Worm (Caenorhabditis elegans) whole organism, L2 larva: ENCODE data around the gene cnc-2.
A peak's percentile ranks its signal among the peaks of the same experiment; 100 is the strongest.

Experiments
- C34F6.9 ChIP-seq: fragments of 150-350 bp; optimal IDR thresholded peaks from 2 replicates; lab custom pipeline; 2014; ENCODE audit warnings: missing biosample characterization, missing genetic modification characterization
- F13H6.1 ChIP-seq: sonication (generic microtip); optimal IDR thresholded peaks from 2 replicates; lab custom pipeline; 2016; ENCODE audit warnings: missing genetic modification characterization, missing compliant biosample characterization
- R02D3.7 ChIP-seq: fragments of 150-350 bp; optimal IDR thresholded peaks from 2 replicates; lab custom pipeline; 2014; ENCODE audit warnings: missing biosample characterization, missing genetic modification characterization
- Y55F3AM.14 ChIP-seq: fragments of 200-800 bp; sonication (Bioruptor generic); optimal IDR thresholded peaks from 2 replicates; lab custom pipeline; 2018; ENCODE audit warnings: mild to moderate bottlenecking, missing genetic modification characterization, missing compliant biosample characterization
- ZK546.5 ChIP-seq: sonication (generic microtip); optimal IDR thresholded peaks from 2 replicates; lab custom pipeline; 2017; ENCODE audit warnings: missing biosample characterization, missing genetic modification characterization
- alr-1 ChIP-seq: fragments of 150-350 bp; optimal IDR thresholded peaks from 2 replicates; lab custom pipeline; 2014; ENCODE audit warnings: missing biosample characterization, missing genetic modification characterization
- aly-2 ChIP-seq: fragments of 150-350 bp; optimal IDR thresholded peaks from 2 replicates; lab custom pipeline; 2014; ENCODE audit warnings: missing biosample characterization, missing genetic modification characterization
- ama-1 ChIP-seq: fragments of 150-350 bp; optimal IDR thresholded peaks from 2 replicates; lab custom pipeline; 2018; ENCODE audit warnings: inconsistent platforms
- blmp-1 ChIP-seq: sonication (generic microtip); optimal IDR thresholded peaks from 2 replicates; lab custom pipeline; 2017; ENCODE audit warnings: missing genetic modification characterization, mild to moderate bottlenecking, missing compliant biosample characterization, antibody characterized with exemption, moderate library complexity; ENCODE audit not compliant: insufficient read depth
- ceh-16 ChIP-seq: fragments of 150-350 bp; optimal IDR thresholded peaks from 2 replicates; lab custom pipeline; 2014; ENCODE audit warnings: missing biosample characterization, missing genetic modification characterization
- ceh-82 ChIP-seq: fragments of 150-350 bp; optimal IDR thresholded peaks from 2 replicates; lab custom pipeline; 2014; ENCODE audit warnings: missing biosample characterization, missing genetic modification characterization
- crh-2 ChIP-seq: sonication (generic microtip); optimal IDR thresholded peaks from 2 replicates; lab custom pipeline; 2017; ENCODE audit warnings: missing biosample characterization, missing genetic modification characterization
- egl-27 ChIP-seq: sonication (generic microtip); optimal IDR thresholded peaks from 3 replicates; lab custom pipeline; 2017; ENCODE audit warnings: missing biosample characterization, missing genetic modification reagents, missing genetic modification characterization
- elt-3 ChIP-seq: sonication (generic microtip); optimal IDR thresholded peaks from 2 replicates; lab custom pipeline; 2017; ENCODE audit warnings: missing biosample characterization, missing genetic modification characterization
- fos-1 ChIP-seq: fragments of 150-350 bp; optimal IDR thresholded peaks from 2 replicates; lab custom pipeline; 2014; ENCODE audit warnings: missing biosample characterization, missing genetic modification characterization
- gmeb-1 ChIP-seq: fragments of 150-350 bp; optimal IDR thresholded peaks from 2 replicates; lab custom pipeline; 2014; ENCODE audit warnings: missing biosample characterization, missing genetic modification characterization
- lin-11 ChIP-seq: fragments of 150-350 bp; sonication (generic microtip); optimal IDR thresholded peaks from 2 replicates; lab custom pipeline; 2014; ENCODE audit warnings: missing biosample characterization, missing genetic modification characterization, inconsistent platforms, mixed read lengths
- lin-39 ChIP-seq: fragments of 150-350 bp; optimal IDR thresholded peaks from 2 replicates; lab custom pipeline; 2014; ENCODE audit warnings: missing biosample characterization, missing genetic modification reagents, missing genetic modification characterization
- lsy-2 ChIP-seq, 2 experiments: fragments of 150-350 bp in 1 of 2; sonication (generic microtip) in 1 of 2; optimal IDR thresholded peaks; 2 replicates each; lab custom pipeline; 2014 to 2017; ENCODE audit warnings: missing biosample characterization in 2 of 2, missing genetic modification characterization in 2 of 2
- mab-5 ChIP-seq: fragments of 150-350 bp; optimal IDR thresholded peaks from 2 replicates; lab custom pipeline; 2014; ENCODE audit warnings: missing biosample characterization, missing genetic modification characterization
- mbf-1 ChIP-seq: sonication (generic microtip); optimal IDR thresholded peaks from 2 replicates; lab custom pipeline; 2017; ENCODE audit warnings: missing biosample characterization, missing genetic modification characterization
- mdl-1 ChIP-seq, 2 experiments: fragments of 150-350 bp in 1 of 2; sonication (generic microtip) in 1 of 2; optimal IDR thresholded peaks; 2 replicates each; lab custom pipeline; 2017; ENCODE audit warnings: missing biosample characterization in 2 of 2, missing genetic modification characterization in 2 of 2
- nhr-10 ChIP-seq: sonication (generic microtip); optimal IDR thresholded peaks from 2 replicates; lab custom pipeline; 2017; ENCODE audit warnings: missing biosample characterization, missing genetic modification characterization
- nhr-11 ChIP-seq: fragments of 150-350 bp; optimal IDR thresholded peaks from 2 replicates; lab custom pipeline; 2014; ENCODE audit warnings: missing biosample characterization, missing genetic modification characterization
- nhr-129 ChIP-seq: fragments of 150-350 bp; optimal IDR thresholded peaks from 2 replicates; lab custom pipeline; 2014; ENCODE audit warnings: missing biosample characterization, missing genetic modification characterization
- nhr-23 ChIP-seq: fragments of 150-350 bp; optimal IDR thresholded peaks from 2 replicates; lab custom pipeline; 2014; ENCODE audit warnings: missing biosample characterization, missing genetic modification reagents, missing genetic modification characterization
- nhr-237 ChIP-seq: fragments of 150-350 bp; optimal IDR thresholded peaks from 2 replicates; lab custom pipeline; 2014; ENCODE audit warnings: missing biosample characterization, missing genetic modification characterization
- nhr-25 ChIP-seq: fragments of 150-350 bp; sonication (generic microtip); optimal IDR thresholded peaks from 3 replicates; lab custom pipeline; 2014; ENCODE audit warnings: missing biosample characterization, missing genetic modification characterization
- sem-4 ChIP-seq: fragments of 150-350 bp; optimal IDR thresholded peaks from 2 replicates; lab custom pipeline; 2014; ENCODE audit warnings: missing biosample characterization, missing genetic modification reagents, missing genetic modification characterization
- skn-1 ChIP-seq: sonication (generic microtip); optimal IDR thresholded peaks from 2 replicates; lab custom pipeline; 2017; ENCODE audit warnings: missing biosample characterization, missing genetic modification characterization
- sma-3 ChIP-seq: sonication (generic microtip); optimal IDR thresholded peaks from 2 replicates; lab custom pipeline; 2016; ENCODE audit warnings: missing genetic modification reagents, missing genetic modification characterization, missing compliant biosample characterization
- sma-9 ChIP-seq, 2 experiments: fragments of 150-350 bp in 1 of 2; sonication (generic microtip) in 1 of 2; optimal IDR thresholded peaks; 2 replicates each; lab custom pipeline; 2014 to 2016; ENCODE audit warnings: missing genetic modification characterization in 2 of 2, mild to moderate bottlenecking in 1 of 2, missing biosample characterization in 1 of 2, missing compliant biosample characterization in 1 of 2, missing genetic modification reagents in 1 of 2, moderate library complexity in 1 of 2
- unc-55 ChIP-seq: fragments of 150-350 bp; sonication (generic microtip); optimal IDR thresholded peaks from 3 replicates; lab custom pipeline; 2014; ENCODE audit warnings: missing biosample characterization, missing genetic modification reagents, missing genetic modification characterization
- zag-1 ChIP-seq: fragments of 150-350 bp; optimal IDR thresholded peaks from 2 replicates; lab custom pipeline; 2014; ENCODE audit warnings: missing biosample characterization, missing genetic modification characterization
- ztf-1 ChIP-seq: fragments of 200-800 bp; sonication (Bioruptor generic); conservative IDR thresholded peaks from 2 replicates; pipeline ENCODE4 v1.3.6; 2022; ENCODE audit warnings: missing genetic modification characterization, missing compliant biosample characterization
- ztf-11 ChIP-seq: sonication (generic microtip); optimal IDR thresholded peaks from 2 replicates; lab custom pipeline; 2017; ENCODE audit warnings: missing biosample characterization, missing genetic modification characterization
- ztf-4 ChIP-seq: fragments of 150-350 bp; optimal IDR thresholded peaks from 2 replicates; lab custom pipeline; 2014; ENCODE audit warnings: missing biosample characterization, missing genetic modification characterization

Gene cnc-2

DNA sequence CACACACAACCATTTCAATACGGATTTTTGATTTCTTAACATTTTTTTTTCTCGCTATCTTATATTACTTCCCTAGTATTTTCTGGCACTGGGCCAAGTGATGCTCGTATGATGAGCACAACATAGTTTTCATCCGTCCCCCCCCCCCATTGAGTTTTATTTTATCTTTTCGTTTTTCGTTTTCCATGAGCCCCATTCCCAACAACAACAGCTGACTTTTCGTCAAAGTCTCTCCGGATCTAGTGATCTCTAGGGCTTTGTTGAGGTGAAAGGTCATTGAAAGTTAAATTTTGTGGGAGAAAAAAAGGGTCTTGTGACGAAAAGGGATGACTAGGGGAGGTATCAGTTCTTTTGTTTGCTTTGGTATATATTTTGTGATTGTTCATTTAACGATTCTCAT, 30.9 kb upstream of the cnc-2 start:
- TF ChIP-seq sma-9 (GFP tag; optimal IDR thresholded peaks at IDR 0.05; lab: Kevin White, UChicago): peak; percentile 6
- no peak for TF ChIP-seq sma-9 (tag; optimal IDR thresholded peaks at IDR 0.05; lab: Kevin White, UChicago)
- no peak for TF ChIP-seq ztf-4 (tag; lab: Kevin White, UChicago)
- TF ChIP-seq blmp-1 (tag; lab: Kevin White, UChicago): no peak
- TF ChIP-seq nhr-129 (tag; lab: Kevin White, UChicago): peak; percentile 58
- no peak for TF ChIP-seq unc-55 (GFP tag; lab: Kevin White, UChicago)
- TF ChIP-seq sem-4 (tag; lab: Kevin White, UChicago): no peak
- no peak for TF ChIP-seq nhr-25 (tag; lab: Kevin White, UChicago)
- peak; percentile 58 for TF ChIP-seq F13H6.1 (tag; lab: Kevin White, UChicago)
- no peak for TF ChIP-seq Y55F3AM.14 (GFP tag; lab: Kevin White, UChicago)

DNA sequence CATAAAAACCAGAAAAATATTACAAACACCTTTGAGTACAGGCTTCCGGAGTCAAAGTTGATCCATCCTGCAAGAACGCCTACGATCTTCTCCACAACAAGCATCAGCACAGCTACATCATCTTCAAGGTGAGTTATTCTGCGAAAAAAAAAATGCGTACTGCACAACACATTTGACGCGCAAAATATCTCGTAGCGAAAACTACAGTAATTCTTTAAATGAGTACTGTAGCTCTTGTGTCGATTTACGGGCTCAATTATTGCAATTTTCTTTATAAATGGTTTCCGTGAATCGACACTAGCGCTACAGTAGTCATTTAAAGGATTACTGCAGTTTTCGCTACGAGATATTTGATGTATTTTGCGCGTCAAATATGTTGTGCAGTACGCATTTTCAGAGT, 26.9 kb upstream of the cnc-2 start:
- TF ChIP-seq ceh-82 (tag; lab: Kevin White, UChicago): no peak
- TF ChIP-seq alr-1 (tag; lab: Kevin White, UChicago): no peak
- no peak for TF ChIP-seq lin-11
- TF ChIP-seq sem-4 (tag; lab: Kevin White, UChicago): no peak
- TF ChIP-seq aly-2 (tag; lab: Kevin White, UChicago): no peak
- TF ChIP-seq nhr-23 (tag; lab: Kevin White, UChicago): no peak
- TF ChIP-seq egl-27 (tag; lab: Kevin White, UChicago): no peak
- no peak for TF ChIP-seq nhr-10 (tag; lab: Kevin White, UChicago)
- no peak for TF ChIP-seq blmp-1 (tag; lab: Kevin White, UChicago)
- no peak for TF ChIP-seq gmeb-1
- TF ChIP-seq ama-1: no peak
- no peak for TF ChIP-seq mdl-1 (tag; optimal IDR thresholded peaks at IDR 0.05; lab: Kevin White, UChicago)
- no peak for TF ChIP-seq ztf-11 (tag; lab: Kevin White, UChicago)
- TF ChIP-seq R02D3.7 (tag; lab: Kevin White, UChicago): no peak

DNA sequence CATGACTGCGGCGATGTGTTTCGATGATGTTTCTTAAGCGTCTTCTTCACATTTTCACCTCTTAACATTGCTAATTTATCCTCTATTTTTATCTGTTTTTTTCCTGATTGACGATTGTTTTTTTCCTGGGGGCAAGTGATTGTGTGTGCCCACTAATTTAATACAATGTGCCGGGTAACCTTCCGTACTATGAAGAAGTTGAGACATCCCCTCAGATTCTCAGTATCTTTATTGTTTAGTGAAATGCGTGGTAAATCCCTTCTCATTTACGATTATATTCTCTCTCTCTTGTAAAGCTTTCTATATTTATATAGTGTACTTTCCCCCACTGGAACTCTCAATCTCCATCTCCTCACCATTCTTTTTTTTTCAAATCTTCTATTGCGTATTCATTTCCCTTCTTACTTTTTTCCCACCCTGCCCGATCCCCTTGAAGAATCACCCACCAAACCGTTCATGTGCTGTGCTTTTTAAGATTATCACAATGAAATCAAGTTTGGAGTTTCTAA, 26.4 kb upstream of the cnc-2 start:
- no peak for TF ChIP-seq blmp-1 (tag; lab: Kevin White, UChicago)
- no peak for TF ChIP-seq mbf-1
- TF ChIP-seq nhr-11 (tag; lab: Kevin White, UChicago): no peak
- TF ChIP-seq crh-2 (tag; lab: Kevin White, UChicago): no peak
- no peak for TF ChIP-seq R02D3.7 (tag; lab: Kevin White, UChicago)
- TF ChIP-seq ztf-11 (tag; lab: Kevin White, UChicago): no peak
- TF ChIP-seq sma-9 (GFP tag; optimal IDR thresholded peaks at IDR 0.05; lab: Kevin White, UChicago): no peak
- TF ChIP-seq sma-9 (tag; optimal IDR thresholded peaks at IDR 0.05; lab: Kevin White, UChicago): no peak
- no peak for TF ChIP-seq ZK546.5 (tag; lab: Kevin White, UChicago)
- TF ChIP-seq, all 48 proteins: peak for 0

DNA sequence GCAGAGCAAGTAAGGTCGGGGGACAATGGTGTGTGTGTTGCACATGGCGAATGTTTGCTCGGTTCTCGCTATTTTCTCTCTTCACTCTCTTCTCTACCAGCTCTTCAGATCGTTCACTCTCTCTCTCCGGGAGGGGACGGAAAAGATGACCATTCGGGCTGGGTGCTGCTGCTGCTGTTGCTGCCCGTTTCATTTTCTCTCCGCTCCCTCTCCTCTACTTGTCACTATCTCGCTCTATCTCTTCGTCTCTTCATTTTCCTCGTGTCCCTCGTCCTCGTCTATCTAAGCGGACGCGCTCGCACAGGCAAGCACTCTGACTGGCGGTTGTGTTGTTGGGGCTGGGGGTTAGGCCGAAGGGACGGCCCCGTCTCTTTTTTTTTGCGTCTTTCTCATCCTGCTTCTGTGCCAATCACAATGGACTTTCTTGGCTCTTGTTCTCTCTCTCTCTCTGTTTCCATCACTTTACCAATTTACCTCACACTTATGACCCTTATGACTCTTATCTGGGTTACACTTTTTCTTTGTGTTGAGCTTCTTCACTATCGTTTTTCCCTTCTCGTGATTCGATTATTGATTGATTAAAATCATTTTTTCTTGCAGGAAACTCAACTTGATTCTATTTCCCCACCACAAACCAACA, 24.6 kb upstream of the cnc-2 start, which contains the start of the genes F53E2.2 and unc-60:
TSS of gene F53E2.2 (plus strand) at position 601 of the 640 bp plus-strand sequence.
TSS of gene unc-60 (plus strand) at position 601 of the 640 bp plus-strand sequence.
- TF ChIP-seq sem-4 (tag; lab: Kevin White, UChicago): peak; percentile 35
- no peak for TF ChIP-seq mbf-1
- peak; percentile 14 for TF ChIP-seq sma-3 (GFP tag; lab: Kevin White, UChicago)
- TF ChIP-seq unc-55 (GFP tag; lab: Kevin White, UChicago): peak; percentile 71
- no peak for TF ChIP-seq alr-1 (tag; lab: Kevin White, UChicago)
- peak; percentile 30 for TF ChIP-seq gmeb-1
- peak; percentile 48 for TF ChIP-seq sma-9 (GFP tag; optimal IDR thresholded peaks at IDR 0.05; lab: Kevin White, UChicago)
- TF ChIP-seq sma-9 (tag; optimal IDR thresholded peaks at IDR 0.05; lab: Kevin White, UChicago): no peak
- no peak for TF ChIP-seq ztf-1 (GFP tag; lab: Robert Waterston, UW)
- TF ChIP-seq ceh-16 (tag; lab: Kevin White, UChicago): no peak
- TF ChIP-seq Y55F3AM.14 (GFP tag; lab: Kevin White, UChicago): no peak
- peak; percentile 25 for TF ChIP-seq crh-2 (tag; lab: Kevin White, UChicago)
- TF ChIP-seq C34F6.9 (tag; lab: Kevin White, UChicago): peak; percentile 83
- no peak for TF ChIP-seq ZK546.5 (tag; lab: Kevin White, UChicago)
- peak; percentile 62 for TF ChIP-seq zag-1 (tag; lab: Kevin White, UChicago)
- TF ChIP-seq elt-3: no peak
- peak; percentile 29 for TF ChIP-seq nhr-25 (tag; lab: Kevin White, UChicago)
- TF ChIP-seq mdl-1 (tag; optimal IDR thresholded peaks at IDR 0.05; lab: Kevin White, UChicago): peak; percentile 10 to 73
- TF ChIP-seq nhr-129 (tag; lab: Kevin White, UChicago): peak; percentile 85
- TF ChIP-seq ztf-4 (tag; lab: Kevin White, UChicago): peak; percentile 44
- TF ChIP-seq ama-1: no peak
- peak; percentile 39 for TF ChIP-seq mab-5 (tag; lab: Kevin White, UChicago)
- peak; percentile 1 for TF ChIP-seq skn-1
- peak in 1 of 2 experiments; percentile 43 for TF ChIP-seq lsy-2 (tag; optimal IDR thresholded peaks at IDR 0.05; lab: Kevin White, UChicago)
- peak; percentile 5 for TF ChIP-seq lin-11
- TF ChIP-seq aly-2 (tag; lab: Kevin White, UChicago): no peak
- no peak for TF ChIP-seq blmp-1 (tag; lab: Kevin White, UChicago)
- TF ChIP-seq nhr-237: no peak
- peak; percentile 16 for TF ChIP-seq ceh-82 (tag; lab: Kevin White, UChicago)
- peak; percentile 36 for TF ChIP-seq fos-1 (tag; lab: Kevin White, UChicago)
- TF ChIP-seq ztf-11 (tag; lab: Kevin White, UChicago): no peak
- no peak for TF ChIP-seq lin-39 (tag; lab: Kevin White, UChicago)
- TF ChIP-seq egl-27 (tag; lab: Kevin White, UChicago): peak; percentile 31
- peak; percentile 94 for TF ChIP-seq F13H6.1 (tag; lab: Kevin White, UChicago)
- TF ChIP-seq, all 48 proteins: peak for 20
